Worm (Caenorhabditis elegans) whole organism, midembryonic: Measurements from ENCODE around the gene gyf-1.

Experiments used
- T22C8.4 ChIP-seq: fragments of 200-800 bp; sonication (Bioruptor generic); IDR thresholded peaks from 2 replicates; pipeline ENCODE4 v1.3.6; 2022; ENCODE audit warnings: missing genetic modification characterization, missing compliant biosample characterization
- cog-1 ChIP-seq: sonication (generic microtip); optimal IDR thresholded peaks from 2 replicates; lab custom pipeline; 2016; ENCODE audit warnings: missing genetic modification characterization, missing compliant biosample characterization
- flt-1 ChIP-seq: fragments of 200-800 bp; sonication (Bioruptor generic); IDR thresholded peaks from 2 replicates; pipeline ENCODE4 v1.3.6; 2022; ENCODE audit warnings: missing genetic modification characterization, missing compliant biosample characterization
- klf-2 ChIP-seq: fragments of 200-800 bp; sonication (Bioruptor generic); conservative IDR thresholded peaks from 2 replicates; pipeline ENCODE4 v1.3.6; 2022; ENCODE audit warnings: missing genetic modification reagents, missing genetic modification characterization, missing compliant biosample characterization
- med-1 ChIP-seq: sonication (generic microtip); optimal IDR thresholded peaks from 2 replicates; lab custom pipeline; 2017; ENCODE audit warnings: missing genetic modification characterization, mild to moderate bottlenecking, missing compliant biosample characterization, antibody characterized with exemption, missing genetic modification reagents; ENCODE audit not compliant: insufficient read depth
- ref-1 ChIP-seq: fragments of 200-800 bp; sonication (Bioruptor generic); conservative IDR thresholded peaks from 2 replicates; pipeline ENCODE4 v1.3.6; 2022; ENCODE audit warnings: missing genetic modification reagents, missing genetic modification characterization, missing compliant biosample characterization
- tab-1 ChIP-seq: fragments of 200-800 bp; sonication (Bioruptor generic); IDR thresholded peaks from 2 replicates; pipeline ENCODE4 v1.3.6; 2022; ENCODE audit warnings: missing genetic modification characterization, missing compliant biosample characterization
- ztf-23 ChIP-seq: fragments of 200-800 bp; sonication (Bioruptor generic); IDR thresholded peaks from 2 replicates; pipeline ENCODE4 v1.3.6; 2022; ENCODE audit warnings: missing genetic modification reagents, missing genetic modification characterization, missing compliant biosample characterization
- ztf-29 ChIP-seq: fragments of 200-800 bp; sonication (Bioruptor generic); IDR thresholded peaks from 2 replicates; pipeline ENCODE4 v1.3.6; 2022; ENCODE audit warnings: missing genetic modification reagents, missing genetic modification characterization, missing compliant biosample characterization

gyf-1 gene

ce11 chrII:6658766-6659165 lies 25.3 kb upstream of the gyf-1 start, which contains the start of gene T19D12.10:
Gene T19D12.10, minus strand, starts transcription at chrII:6658866.
- TF ChIP-seq flt-1 (GFP tag; lab: Robert Waterston, UW) (no peak), med-1 (GFP tag; lab: Kevin White, UChicago) (no peak), tab-1 (no peak), T22C8.4 (GFP tag; lab: Robert Waterston, UW) (no peak), ztf-23 (GFP tag; lab: Robert Waterston, UW) (no peak), ztf-29 (GFP tag; lab: Robert Waterston, UW) (no peak), ref-1 (GFP tag; lab: Robert Waterston, UW) (no peak), klf-2 (no peak), cog-1 (tag; lab: Kevin White, UChicago) (no peak)

- no peak for TF ChIP-seq tab-1
- TF ChIP-seq ztf-23 (GFP tag; lab: Robert Waterston, UW): no peak
- TF ChIP-seq klf-2: no peak
- no peak for TF ChIP-seq T22C8.4 (GFP tag; lab: Robert Waterston, UW)
- no peak for TF ChIP-seq ztf-29 (GFP tag; lab: Robert Waterston, UW)
- TF ChIP-seq med-1 (GFP tag; lab: Kevin White, UChicago): no peak
- TF ChIP-seq cog-1 (tag; lab: Kevin White, UChicago): no peak
- TF ChIP-seq flt-1 (GFP tag; lab: Robert Waterston, UW): no peak
- no peak for TF ChIP-seq ref-1 (GFP tag; lab: Robert Waterston, UW)
Measured at ce11 chrII:6661211-6661610, 22.8 kb upstream of the gyf-1 start, which contains the start of gene T19D12.2. Gene T19D12.2, plus strand, starts transcription at chrII:6661335.

- TF ChIP-seq ztf-23 (GFP tag; lab: Robert Waterston, UW) (no peak), ref-1 (GFP tag; lab: Robert Waterston, UW) (no peak), klf-2 (no peak), med-1 (GFP tag; lab: Kevin White, UChicago) (no peak), ztf-29 (GFP tag; lab: Robert Waterston, UW) (no peak), tab-1 (no peak), flt-1 (GFP tag; lab: Robert Waterston, UW) (no peak), cog-1 (tag; lab: Kevin White, UChicago) (no peak)
Measured at ce11 chrII:6663799-6664198, 20.2 kb upstream of the gyf-1 start.

- TF ChIP-seq flt-1 (GFP tag; lab: Robert Waterston, UW) (no peak), tab-1 (no peak), ztf-23 (GFP tag; lab: Robert Waterston, UW) (no peak), med-1 (GFP tag; lab: Kevin White, UChicago) (no peak), cog-1 (tag; lab: Kevin White, UChicago) (no peak), ref-1 (GFP tag; lab: Robert Waterston, UW) (no peak), klf-2 (no peak), T22C8.4 (GFP tag; lab: Robert Waterston, UW) (no peak), ztf-29 (GFP tag; lab: Robert Waterston, UW) (no peak)
Measured at ce11 chrII:6665908-6666307, 18.1 kb upstream of the gyf-1 start.

- TF ChIP-seq ztf-23 (GFP tag; lab: Robert Waterston, UW) (no peak), T22C8.4 (GFP tag; lab: Robert Waterston, UW) (no peak), cog-1 (tag; lab: Kevin White, UChicago) (no peak)
Measured at ce11 chrII:6666598-6666997, 17.4 kb upstream of the gyf-1 start, which contains the start of gene T19D12.1. Gene T19D12.1, plus strand, starts transcription at chrII:6666898.

ce11 chrII:6667534-6667933 lies 16.5 kb upstream of the gyf-1 start:
- TF ChIP-seq ref-1 (GFP tag; lab: Robert Waterston, UW) (no peak), tab-1 (no peak), cog-1 (tag; lab: Kevin White, UChicago) (no peak), ztf-23 (GFP tag; lab: Robert Waterston, UW) (no peak), klf-2 (no peak), T22C8.4 (GFP tag; lab: Robert Waterston, UW) (no peak), med-1 (GFP tag; lab: Kevin White, UChicago) (no peak), flt-1 (GFP tag; lab: Robert Waterston, UW) (no peak), ztf-29 (GFP tag; lab: Robert Waterston, UW) (no peak)

- TF ChIP-seq ztf-29 (GFP tag; lab: Robert Waterston, UW): no peak
- no peak for TF ChIP-seq ztf-23 (GFP tag; lab: Robert Waterston, UW)
- no peak for TF ChIP-seq med-1 (GFP tag; lab: Kevin White, UChicago)
- no peak for TF ChIP-seq ref-1 (GFP tag; lab: Robert Waterston, UW)
- no peak for TF ChIP-seq klf-2
- TF ChIP-seq cog-1 (tag; lab: Kevin White, UChicago): no peak
- TF ChIP-seq T22C8.4 (GFP tag; lab: Robert Waterston, UW): no peak
- no peak for TF ChIP-seq flt-1 (GFP tag; lab: Robert Waterston, UW)
- TF ChIP-seq tab-1: no peak
Measured at ce11 chrII:6668496-6668895, 15.5 kb upstream of the gyf-1 start.

ce11 chrII:6673894-6674293 lies 10.1 kb upstream of the gyf-1 start, which contains the start of gene H43E16.1:
Gene H43E16.1, plus strand, starts transcription at chrII:6674268.
- TF ChIP-seq tab-1 (no peak), med-1 (GFP tag; lab: Kevin White, UChicago) (no peak), flt-1 (GFP tag; lab: Robert Waterston, UW) (no peak), cog-1 (tag; lab: Kevin White, UChicago) (no peak), klf-2 (no peak), ztf-29 (GFP tag; lab: Robert Waterston, UW) (no peak), ref-1 (GFP tag; lab: Robert Waterston, UW) (no peak), T22C8.4 (GFP tag; lab: Robert Waterston, UW) (no peak), ztf-23 (GFP tag; lab: Robert Waterston, UW) (no peak)

ce11 chrII:6679724-6680123 lies 4.3 kb upstream of the gyf-1 start, which contains the start of gene ift-74:
Gene ift-74, plus strand, starts transcription at chrII:6680024.
- TF ChIP-seq tab-1 (no peak), T22C8.4 (GFP tag; lab: Robert Waterston, UW) (no peak), klf-2 (no peak), ztf-23 (GFP tag; lab: Robert Waterston, UW) (no peak), med-1 (GFP tag; lab: Kevin White, UChicago) (no peak), cog-1 (tag; lab: Kevin White, UChicago) (no peak), ref-1 (GFP tag; lab: Robert Waterston, UW) (no peak), flt-1 (GFP tag; lab: Robert Waterston, UW) (no peak), ztf-29 (GFP tag; lab: Robert Waterston, UW) (no peak)
